Worm (Caenorhabditis elegans): ENCODE data around the gene ced-10.
A peak's percentile ranks its signal among the peaks of the same experiment; 100 is the strongest.

Gene ced-10

DNA sequence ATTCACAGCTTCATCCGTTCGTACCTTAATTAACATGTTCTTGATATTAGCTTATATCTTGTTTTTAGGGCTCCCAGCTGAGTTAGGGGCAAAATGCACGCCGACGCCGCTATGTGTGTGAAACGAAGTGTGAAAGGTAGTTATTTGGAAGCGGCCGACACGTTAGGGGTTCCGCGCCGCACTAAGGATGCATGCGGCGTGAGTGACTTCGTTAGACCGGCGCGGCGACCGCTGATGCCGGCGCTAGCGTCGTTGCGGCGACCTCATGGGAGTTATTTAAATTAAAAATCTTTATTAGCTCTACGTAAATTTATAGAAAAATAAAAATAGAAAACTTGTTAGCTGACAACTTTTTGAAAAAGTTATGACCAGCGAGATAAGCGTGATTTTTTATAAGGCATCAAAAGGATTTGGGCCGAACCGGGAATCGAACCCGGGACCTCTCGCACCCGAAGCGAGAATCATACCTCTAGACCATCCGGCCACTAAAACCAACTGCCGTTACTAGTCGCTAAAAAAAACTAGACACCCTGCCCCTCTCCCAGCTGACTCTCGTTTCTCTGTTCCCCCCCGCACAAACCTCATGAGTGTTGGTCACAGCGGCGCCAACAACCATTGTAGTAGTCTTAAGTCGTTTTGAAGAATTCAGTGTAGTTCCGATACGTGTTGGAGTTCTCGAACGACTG lies 42.6 kb upstream of the ced-10 start:
- TF ChIP-seq F49E8.2 (tag; optimal IDR thresholded peaks at IDR 0.05; ENCODE audit: insufficient read depth), result no peak
- peak; percentile 6 for TF ChIP-seq fkh-3 (tag; optimal IDR thresholded peaks at IDR 0.05)
- TF ChIP-seq nfya-1 (tag; optimal IDR thresholded peaks at IDR 0.05; ENCODE audit: borderline replicate concordance, insufficient read depth), result no peak
- TF ChIP-seq lag-1 (GFP tag; IDR thresholded peaks at IDR 0.05), result no peak
- no peak for TF ChIP-seq bed-1 (GFP tag; IDR thresholded peaks at IDR 0.05)
- TF ChIP-seq K11D2.4 (GFP tag; IDR thresholded peaks at IDR 0.05), result 0 out of 2 replicates have a peak, but pooled peaks have one; percentile 46
- TF ChIP-seq ztf-6 (GFP tag; IDR thresholded peaks at IDR 0.05), result no peak
- no peak for TF ChIP-seq ama-1 (optimal IDR thresholded peaks at IDR 0.05)
- peak; percentile 54 to 78 for TF ChIP-seq ama-1 (GFP tag; optimal IDR thresholded peaks at IDR 0.05)
- no peak for TF ChIP-seq akir-1 (GFP tag; optimal IDR thresholded peaks at IDR 0.05)
- TF ChIP-seq mcd-1 (GFP tag; IDR thresholded peaks at IDR 0.05), result peak; percentile 74
- TF ChIP-seq B0261.1 (tag; optimal IDR thresholded peaks at IDR 0.05), result peak; percentile 89
- peak; percentile 76 for TF ChIP-seq mxl-1 (tag; optimal IDR thresholded peaks at IDR 0.05)
- no peak for TF ChIP-seq F33H1.4 (GFP tag; IDR thresholded peaks at IDR 0.05)
- no peak for TF ChIP-seq lin-35 (GFP tag; optimal IDR thresholded peaks at IDR 0.05)
- TF ChIP-seq ztf-26 (tag; optimal IDR thresholded peaks at IDR 0.05), result peak; percentile 47
- TF ChIP-seq ztf-28 (GFP tag; IDR thresholded peaks at IDR 0.05), result no peak
- peak; percentile 47 for TF ChIP-seq lin-54 (GFP tag; optimal IDR thresholded peaks at IDR 0.05)
- TF ChIP-seq madf-10 (tag; optimal IDR thresholded peaks at IDR 0.05), result peak; percentile 52
- TF ChIP-seq rcor-1 (GFP tag; IDR thresholded peaks at IDR 0.05), result no peak; the same call in 1 of the 2 replicates
- no peak for TF ChIP-seq dpff-1 (tag; optimal IDR thresholded peaks at IDR 0.05)
- 0 out of 2 replicates have a peak, but pooled peaks have one; percentile 25 for TF ChIP-seq pbrm-1 (GFP tag; IDR thresholded peaks at IDR 0.05)
- 0 out of 2 replicates have a peak, but pooled peaks have one; percentile 47 for TF ChIP-seq madf-6 (GFP tag; IDR thresholded peaks at IDR 0.05)
- no peak for TF ChIP-seq F57A8.1 (GFP tag; optimal IDR thresholded peaks at IDR 0.05)
- TF ChIP-seq unc-62 (GFP tag; optimal IDR thresholded peaks at IDR 0.05), result no peak
- no peak for TF ChIP-seq C06A6.2 (GFP tag; conservative IDR thresholded peaks at IDR 0.05)
- TF ChIP-seq B0019.2 (GFP tag; conservative IDR thresholded peaks at IDR 0.05), result no peak
- TF ChIP-seq cebp-1 (GFP tag; IDR thresholded peaks at IDR 0.05), result peak; percentile 40; the same call in 1 of the 2 replicates
- TF ChIP-seq cebp-1 (tag; optimal IDR thresholded peaks at IDR 0.05), result no peak
- peak; percentile 69; the same call in 1 of the 2 replicates for TF ChIP-seq Y56A3A.18 (GFP tag; IDR thresholded peaks at IDR 0.05)
- TF ChIP-seq let-607 (tag; optimal IDR thresholded peaks at IDR 0.05), result peak in 1 of 2 experiments; percentile 25
- peak; percentile 31 for TF ChIP-seq mes-4 (tag; optimal IDR thresholded peaks at IDR 0.05)
- TF ChIP-seq F37B4.10 (GFP tag; IDR thresholded peaks at IDR 0.05), result no peak
- no peak for TF ChIP-seq xnd-1 (tag; optimal IDR thresholded peaks at IDR 0.05)
- peak; percentile 73 for TF ChIP-seq hmg-1.2 (GFP tag; IDR thresholded peaks at IDR 0.05)
- TF ChIP-seq egl-44 (GFP tag; IDR thresholded peaks at IDR 0.05), result no peak
- TF ChIP-seq unc-130 (GFP tag; optimal IDR thresholded peaks at IDR 0.05), result no peak
- TF ChIP-seq snpc-4 (GFP tag; optimal IDR thresholded peaks at IDR 0.05), result peak; percentile 78
- TF ChIP-seq snpc-4 (tag; optimal IDR thresholded peaks at IDR 0.05), result peak in 3 of 4 experiments; percentile 61 to 94 (median 87)
- no peak for TF ChIP-seq F55B11.4 (tag; optimal IDR thresholded peaks at IDR 0.05; ENCODE audit: borderline replicate concordance, insufficient read depth)
- TF ChIP-seq repo-1 (tag; optimal IDR thresholded peaks at IDR 0.05), result no peak
- peak; percentile 7 for TF ChIP-seq snpc-1.3 (tag; optimal IDR thresholded peaks at IDR 0.05; ENCODE audit: insufficient read depth)
- TF ChIP-seq pha-4 (tag; optimal IDR thresholded peaks at IDR 0.05), result no peak
- no peak for TF ChIP-seq sea-2 (GFP tag; IDR thresholded peaks at IDR 0.05)
- TF ChIP-seq ceh-91 (GFP tag; IDR thresholded peaks at IDR 0.05), result no peak
- peak; percentile 0 for TF ChIP-seq ceh-79 (tag; optimal IDR thresholded peaks at IDR 0.05)
- no peak for TF ChIP-seq lsy-27 (tag; optimal IDR thresholded peaks at IDR 0.05; ENCODE audit: borderline replicate concordance, insufficient read depth)
- no peak for TF ChIP-seq efl-1 (GFP tag; optimal IDR thresholded peaks at IDR 0.05)

Measured in whole organism, young adult.